Worm (Caenorhabditis elegans): ENCODE data around the gene sri-36.

- TF ChIP-seq ceh-43 (GFP tag; optimal IDR thresholded peaks at IDR 0.05): no peak
- TF ChIP-seq ceh-83 (GFP tag; optimal IDR thresholded peaks at IDR 0.05): no peak
Observed at ce11 chrII:2537754-2538153, 47.6 kb downstream of the sri-36 start, which contains the start of gene K02F6.7.

Measured in whole organism, mixed stage, embryonic.